Fruit fly (Drosophila melanogaster) whole organism, embryonic: Measurements from ENCODE around the gene Slip1.
A peak's percentile ranks its signal among the peaks of the same experiment; 100 is the strongest.

Source experiments
- CG13123 ChIP-seq: fragments of 200-800 bp; sonication (Bioruptor generic); optimal IDR thresholded peaks from 2 replicates; lab custom pipeline; 2016; ENCODE audit warnings: missing biosample characterization, missing genetic modification characterization
- CG13775 ChIP-seq: fragments of 200-800 bp; sonication (Bioruptor generic); optimal IDR thresholded peaks from 3 replicates; lab custom pipeline; 2017; ENCODE audit warnings: missing biosample characterization, mild to moderate bottlenecking, missing genetic modification characterization
- CG14860 ChIP-seq: fragments of 200-800 bp; sonication (Bioruptor generic); IDR thresholded peaks from 3 replicates; pipeline ENCODE4 v1.3.6; 2022; ENCODE audit warnings: missing biosample characterization, missing genetic modification characterization; ENCODE audit not compliant: partially characterized antibody
- CG15601 ChIP-seq: fragments of 200-800 bp; sonication (Bioruptor generic); optimal IDR thresholded peaks from 3 replicates; lab custom pipeline; 2019; ENCODE audit warnings: missing biosample characterization, mild to moderate bottlenecking, missing genetic modification characterization, moderate library complexity
- CG16813 ChIP-seq: fragments of 200-800 bp; sonication (Bioruptor generic); IDR thresholded peaks from 3 replicates; pipeline ENCODE4 v1.3.6; 2022; ENCODE audit warnings: missing biosample characterization, missing genetic modification characterization; ENCODE audit not compliant: partially characterized antibody
- CG17829 ChIP-seq: fragments of 200-800 bp; optimal IDR thresholded peaks from 2 replicates; lab custom pipeline; 2019; ENCODE audit warnings: missing biosample characterization, mild to moderate bottlenecking, missing genetic modification characterization, moderate library complexity
- CG2120 ChIP-seq: fragments of 200-800 bp; sonication (Bioruptor generic); optimal IDR thresholded peaks from 3 replicates; lab custom pipeline; 2016; ENCODE audit warnings: missing biosample characterization, missing genetic modification characterization
- CG2678 ChIP-seq: fragments of 200-800 bp; sonication (Bioruptor generic); optimal IDR thresholded peaks from 3 replicates; lab custom pipeline; 2019; ENCODE audit warnings: missing biosample characterization, mild to moderate bottlenecking, missing genetic modification characterization, moderate library complexity
- CG31388 ChIP-seq: fragments of 200-800 bp; sonication (Bioruptor generic); optimal IDR thresholded peaks from 2 replicates; lab custom pipeline; 2016; ENCODE audit warnings: missing biosample characterization, missing genetic modification characterization
- CG31441 ChIP-seq: fragments of 200-800 bp; sonication (Bioruptor generic); IDR thresholded peaks from 2 replicates; pipeline ENCODE4 v1.3.6; 2022; ENCODE audit warnings: missing biosample characterization, missing genetic modification characterization
- CG3281 ChIP-seq: fragments of 200-800 bp; sonication (Bioruptor generic); optimal IDR thresholded peaks from 3 replicates; lab custom pipeline; 2017; ENCODE audit warnings: missing biosample characterization, mild to moderate bottlenecking, missing genetic modification characterization
- CG33557 ChIP-seq: fragments of 200-800 bp; sonication (Bioruptor generic); optimal IDR thresholded peaks from 2 replicates; lab custom pipeline; 2019; ENCODE audit warnings: missing biosample characterization, mild to moderate bottlenecking, missing genetic modification characterization, moderate library complexity
- CG3847 ChIP-seq: fragments of 200-800 bp; sonication (Bioruptor generic); IDR thresholded peaks from 2 replicates; pipeline ENCODE4 v1.3.6; 2022; ENCODE audit warnings: missing biosample characterization, missing genetic modification characterization
- CG4404 ChIP-seq: fragments of 200-800 bp; sonication (Bioruptor generic); IDR thresholded peaks from 2 replicates; pipeline ENCODE4 v1.3.6; 2022; ENCODE audit warnings: missing biosample characterization, missing genetic modification characterization
- CG4617 ChIP-seq: fragments of 200-800 bp; sonication (Bioruptor generic); optimal IDR thresholded peaks from 3 replicates; lab custom pipeline; 2016; ENCODE audit warnings: missing biosample characterization, missing genetic modification characterization, borderline replicate concordance
- CG4820 ChIP-seq: fragments of 200-800 bp; sonication (Bioruptor generic); optimal IDR thresholded peaks from 3 replicates; lab custom pipeline; 2016; ENCODE audit warnings: missing biosample characterization, missing genetic modification characterization
- CG8924 ChIP-seq: fragments of 200-800 bp; optimal IDR thresholded peaks from 3 replicates; lab custom pipeline; 2019; ENCODE audit warnings: missing biosample characterization, mild to moderate bottlenecking, missing genetic modification characterization, moderate library complexity
- CG8944 ChIP-seq: fragments of 200-800 bp; sonication (Bioruptor generic); optimal IDR thresholded peaks from 3 replicates; lab custom pipeline; 2016; ENCODE audit warnings: missing biosample characterization, missing genetic modification characterization
- CHES-1-like ChIP-seq: fragments of 200-800 bp; sonication (Bioruptor generic); optimal IDR thresholded peaks from 2 replicates; lab custom pipeline; 2016; ENCODE audit warnings: missing biosample characterization, missing genetic modification characterization
- Camta ChIP-seq: fragments of 200-800 bp; sonication (Bioruptor generic); optimal IDR thresholded peaks from 2 replicates; lab custom pipeline; 2016; ENCODE audit warnings: missing biosample characterization, missing genetic modification characterization
- D19B ChIP-seq: fragments of 200-800 bp; sonication (Bioruptor generic); optimal IDR thresholded peaks from 2 replicates; lab custom pipeline; 2017; ENCODE audit warnings: missing biosample characterization, mild to moderate bottlenecking, missing genetic modification characterization
- Doc2 ChIP-seq: fragments of 200-800 bp; sonication (Bioruptor generic); IDR thresholded peaks from 2 replicates; pipeline ENCODE4 v1.3.6; 2022; ENCODE audit warnings: missing biosample characterization, missing genetic modification characterization
- Fer3 ChIP-seq: fragments of 200-800 bp; sonication (Bioruptor generic); optimal IDR thresholded peaks from 2 replicates; lab custom pipeline; 2018; ENCODE audit warnings: missing biosample characterization, mild to moderate bottlenecking, missing genetic modification characterization, moderate library complexity
- HmgD ChIP-seq: fragments of 200-800 bp; sonication (Bioruptor generic); optimal IDR thresholded peaks from 3 replicates; lab custom pipeline; 2016; ENCODE audit warnings: missing biosample characterization, missing genetic modification characterization
- Hr39 ChIP-seq: fragments of >200 bp; optimal IDR thresholded peaks from 2 replicates; lab custom pipeline; 2017
- Lhr ChIP-seq: fragments of 200-800 bp; sonication (Bioruptor generic); optimal IDR thresholded peaks from 3 replicates; lab custom pipeline; 2017; ENCODE audit warnings: mild to moderate bottlenecking, missing biosample characterization, missing genetic modification reagents, missing genetic modification characterization
- Lpt ChIP-seq: fragments of >200 bp; optimal IDR thresholded peaks from 2 replicates; lab custom pipeline; 2018; ENCODE audit warnings: missing biosample characterization, missing genetic modification characterization
- Opbp ChIP-seq: fragments of 200-800 bp; sonication (Bioruptor generic); IDR thresholded peaks from 3 replicates; pipeline ENCODE4 v1.3.6; 2022; ENCODE audit warnings: missing biosample characterization, missing genetic modification characterization; ENCODE audit not compliant: partially characterized antibody
- Optix ChIP-seq: fragments of 200-800 bp; sonication (Bioruptor generic); IDR thresholded peaks from 3 replicates; pipeline ENCODE4 v1.3.6; 2022; ENCODE audit warnings: missing biosample characterization, missing genetic modification characterization
- Side ChIP-seq: fragments of 200-800 bp; sonication (Bioruptor generic); optimal IDR thresholded peaks from 2 replicates; lab custom pipeline; 2016; ENCODE audit warnings: missing biosample characterization, missing genetic modification characterization
- TFAM ChIP-seq: fragments of 200-800 bp; sonication (Bioruptor generic); optimal IDR thresholded peaks from 2 replicates; lab custom pipeline; 2017; ENCODE audit warnings: missing biosample characterization, missing genetic modification characterization, inconsistent platforms
- Vsx1 ChIP-seq: fragments of 200-800 bp; sonication (Bioruptor generic); optimal IDR thresholded peaks from 2 replicates; lab custom pipeline; 2017; ENCODE audit warnings: missing biosample characterization, mild to moderate bottlenecking, missing genetic modification characterization, missing genetic modification reagents
- ase ChIP-seq: fragments of 200-800 bp; sonication (Bioruptor generic); IDR thresholded peaks from 3 replicates; pipeline ENCODE4 v1.3.6; 2022; ENCODE audit warnings: missing biosample characterization, missing genetic modification characterization
- ato ChIP-seq: fragments of 200-800 bp; sonication (Bioruptor generic); IDR thresholded peaks from 2 replicates; pipeline ENCODE4 v1.3.6; 2022; ENCODE audit warnings: missing biosample characterization, missing genetic modification characterization; ENCODE audit not compliant: partially characterized antibody
- br ChIP-seq: fragments of >200 bp; optimal IDR thresholded peaks from 2 replicates; lab custom pipeline; 2017
- dan ChIP-seq: fragments of 200-800 bp; sonication (Bioruptor generic); IDR thresholded peaks from 2 replicates; pipeline ENCODE4 v1.3.6; 2022; ENCODE audit warnings: missing biosample characterization, missing genetic modification characterization
- disco-r ChIP-seq: fragments of 200-800 bp; sonication (Bioruptor generic); optimal IDR thresholded peaks from 2 replicates; lab custom pipeline; 2016; ENCODE audit warnings: missing biosample characterization, missing genetic modification characterization
- dm ChIP-seq: fragments of 200-800 bp; sonication (Bioruptor generic); optimal IDR thresholded peaks from 3 replicates; lab custom pipeline; 2016; ENCODE audit warnings: missing biosample characterization, missing genetic modification characterization
- eve ChIP-seq, 2 experiments: fragments of >200 bp; optimal IDR thresholded peaks; 2 replicates each; lab custom pipeline; 2017; ENCODE audit warnings: missing biosample characterization in 2 of 2, missing genetic modification characterization in 2 of 2
- fd3F ChIP-seq: fragments of 200-800 bp; sonication (Bioruptor generic); optimal IDR thresholded peaks from 2 replicates; lab custom pipeline; 2018; ENCODE audit warnings: missing biosample characterization, mild to moderate bottlenecking, missing genetic modification characterization, moderate library complexity
- fd64A ChIP-seq: fragments of 200-800 bp; sonication (Bioruptor generic); optimal IDR thresholded peaks from 3 replicates; lab custom pipeline; 2018; ENCODE audit warnings: missing biosample characterization, mild to moderate bottlenecking, missing genetic modification characterization
- gfzf ChIP-seq: fragments of 200-800 bp; sonication (Bioruptor generic); optimal IDR thresholded peaks from 2 replicates; lab custom pipeline; 2016; ENCODE audit warnings: missing biosample characterization, mild to moderate bottlenecking, missing genetic modification characterization, moderate library complexity
- grn ChIP-seq: fragments of 200-800 bp; sonication (Bioruptor generic); optimal IDR thresholded peaks from 3 replicates; lab custom pipeline; 2017; ENCODE audit warnings: missing biosample characterization, missing genetic modification characterization
- inv ChIP-seq: fragments of 200-800 bp; sonication (Bioruptor generic); IDR thresholded peaks from 2 replicates; pipeline ENCODE4 v1.3.6; 2022; ENCODE audit warnings: missing biosample characterization, missing genetic modification characterization; ENCODE audit not compliant: partially characterized antibody
- jigr1 ChIP-seq: fragments of 200-800 bp; sonication (Bioruptor generic); IDR thresholded peaks from 3 replicates; pipeline ENCODE4 v1.3.6; 2022; ENCODE audit warnings: missing biosample characterization, missing genetic modification characterization
- knrl ChIP-seq: fragments of 200-800 bp; sonication (Bioruptor generic); IDR thresholded peaks from 3 replicates; pipeline ENCODE4 v1.3.6; 2022; ENCODE audit warnings: missing biosample characterization, missing genetic modification characterization; ENCODE audit not compliant: partially characterized antibody
- lola ChIP-seq, 3 experiments: fragments of >200 bp in 2 of 3; fragments of 200-800 bp in 1 of 3; sonication (Bioruptor generic) in 1 of 3; optimal IDR thresholded peaks; 2 replicates each; lab custom pipeline; 2017 to 2019; ENCODE audit warnings: missing biosample characterization in 3 of 3, missing genetic modification characterization in 3 of 3, mild to moderate bottlenecking in 1 of 3, moderate library complexity in 1 of 3
- lov ChIP-seq, 2 experiments: fragments of 200-800 bp in 1 of 2; fragments of >200 bp in 1 of 2; sonication (Bioruptor generic) in 1 of 2; IDR thresholded peaks in 1 of 2; optimal IDR thresholded peaks in 1 of 2; 2 replicates in 1 of 2; 3 replicates in 1 of 2; pipeline versions ENCODE4 v1.3.6 to Lab custom; 2017 to 2022; ENCODE audit warnings: missing biosample characterization in 1 of 2, missing genetic modification characterization in 1 of 2
- org-1 ChIP-seq: fragments of 200-800 bp; sonication (Bioruptor generic); optimal IDR thresholded peaks from 2 replicates; lab custom pipeline; 2017; ENCODE audit warnings: missing biosample characterization, missing genetic modification characterization
- slbo ChIP-seq: fragments of 200-800 bp; sonication (Bioruptor generic); IDR thresholded peaks from 2 replicates; pipeline ENCODE4 v1.3.6; 2022; ENCODE audit warnings: missing biosample characterization, missing genetic modification characterization
- vfl ChIP-seq: fragments of 200-800 bp; sonication (Bioruptor generic); optimal IDR thresholded peaks from 2 replicates; lab custom pipeline; 2016; ENCODE audit warnings: missing biosample characterization, missing genetic modification characterization

The Slip1 gene

dm6 chr4:670905-671419 lies 7.5 kb downstream of the Slip1 start, which contains the start of gene CG11360 (continued):
- TF ChIP-seq Doc2 (GFP tag; lab: Robert Waterston, UW) (no peak), CG17829 (tag; lab: Kevin White, UChicago) (no peak), disco-r (GFP tag; lab: Kevin White, UChicago) (no peak), CG33557 (GFP tag; lab: Kevin White, UChicago) (no peak), dm (peak; percentile 11), Vsx1 (GFP tag; lab: Kevin White, UChicago) (no peak), Fer3 (tag; lab: Kevin White, UChicago) (peak; percentile 4), fd3F (GFP tag; lab: Kevin White, UChicago) (no peak), CG4404 (GFP tag; lab: Robert Waterston, UW) (no peak), eve (GFP tag; optimal IDR thresholded peaks at IDR 0.05; lab: Kevin White, UChicago) (peak in 1 of 2 experiments; percentile 60), slbo (GFP tag; lab: Robert Waterston, UW) (no peak), ato (no peak), CG16813 (peak; percentile 58; the same call in 2 of the 3 replicates), CG13123 (GFP tag; lab: Kevin White, UChicago) (no peak), Optix (no peak), CG13775 (GFP tag; lab: Kevin White, UChicago) (no peak), D19B (GFP tag; lab: Kevin White, UChicago) (no peak), TFAM (GFP tag; lab: Kevin White, UChicago) (no peak), lov (optimal IDR thresholded peaks at IDR 0.05; lab: Kevin White, UChicago) (no peak), lov (GFP tag; IDR thresholded peaks at IDR 0.05; lab: Robert Waterston, UW) (no peak), dan (no peak), CG3281 (GFP tag; lab: Kevin White, UChicago) (no peak), Opbp (no peak; the same call in 1 of the 3 replicates), Lhr (GFP tag; lab: Kevin White, UChicago) (peak; percentile 23), CG4820 (no peak), CG8924 (no peak), org-1 (GFP tag; lab: Kevin White, UChicago) (no peak), CG3847 (GFP tag; lab: Robert Waterston, UW) (no peak), fd64A (GFP tag; lab: Kevin White, UChicago) (no peak), CHES-1-like (GFP tag; lab: Kevin White, UChicago) (no peak), Side (GFP tag; lab: Kevin White, UChicago) (no peak), CG2678 (no peak), gfzf (peak; percentile 32), ase (GFP tag; lab: Robert Waterston, UW) (no peak), CG15601 (tag; lab: Kevin White, UChicago) (no peak), jigr1 (GFP tag; lab: Robert Waterston, UW) (no peak), lola (GFP tag; optimal IDR thresholded peaks at IDR 0.05; lab: Kevin White, UChicago) (peak in 1 of 3 experiments; percentile 76), CG2120 (GFP tag; lab: Kevin White, UChicago) (peak; percentile 5), br (lab: Kevin White, UChicago) (no peak), CG31441 (GFP tag; lab: Robert Waterston, UW) (no peak), knrl (GFP tag; lab: Robert Waterston, UW) (peak; percentile 63; the same call in 2 of the 3 replicates), inv (GFP tag; lab: Robert Waterston, UW) (peak; percentile 43; the same call in 1 of the 2 replicates), HmgD (GFP tag; lab: Kevin White, UChicago) (peak; percentile 19), Lpt (GFP tag; lab: Kevin White, UChicago) (no peak), CG8944 (GFP tag; lab: Kevin White, UChicago) (peak; percentile 17), CG14860 (no peak), vfl (no peak), Hr39 (lab: Kevin White, UChicago) (no peak), CG31388 (GFP tag; lab: Kevin White, UChicago) (no peak), grn (GFP tag; lab: Kevin White, UChicago) (no peak), Camta (GFP tag; lab: Kevin White, UChicago) (no peak), CG4617 (GFP tag; lab: Kevin White, UChicago) (peak; percentile 79)
